Fruit fly (Drosophila melanogaster): ENCODE results near the gene Inx2.
A peak's percentile ranks its signal among the peaks of the same experiment; 100 is the strongest.

The Inx2 gene

dm6 chrX:7013320-7014214 is 15.1 kb downstream of the Inx2 start, which contains the start of the genes CG3032 and CG4593 (continued):
- TF ChIP-seq CG4617 (GFP tag; optimal IDR thresholded peaks at IDR 0.05; ENCODE audit: borderline replicate concordance) (peak; percentile 86), Dad (GFP tag; optimal IDR thresholded peaks at IDR 0.05) (peak; percentile 33), GATAe (GFP tag; conservative IDR thresholded peaks at IDR 0.05) (peak; percentile 73), ind (GFP tag; optimal IDR thresholded peaks at IDR 0.05) (peak; percentile 87), CG10979 (tag; optimal IDR thresholded peaks at IDR 0.05) (peak; percentile 60), CG2712 (tag; optimal IDR thresholded peaks at IDR 0.05) (peak; percentile 82), E2f2 (GFP tag; IDR thresholded peaks at IDR 0.05) (peak; percentile 66), CG8388 (GFP tag; optimal IDR thresholded peaks at IDR 0.05) (peak; percentile 61), Dbx (GFP tag; IDR thresholded peaks at IDR 0.05) (peak; percentile 85), CG11085 (GFP tag; IDR thresholded peaks at IDR 0.05) (peak; percentile 92), CG4404 (GFP tag; IDR thresholded peaks at IDR 0.05) (peak; percentile 76), CG11695 (GFP tag; IDR thresholded peaks at IDR 0.05) (peak; percentile 82; the same call in 2 of the 3 replicates), ase (GFP tag; IDR thresholded peaks at IDR 0.05) (peak; percentile 86), CG6683 (GFP tag; optimal IDR thresholded peaks at IDR 0.05) (peak; percentile 13), CG12219 (GFP tag; optimal IDR thresholded peaks at IDR 0.05) (peak; percentile 48), Antp (GFP tag; optimal IDR thresholded peaks at IDR 0.05) (peak; percentile 69), grn (GFP tag; optimal IDR thresholded peaks at IDR 0.05) (no peak), Scr (GFP tag; IDR thresholded peaks at IDR 0.05; ENCODE audit: partially characterized antibody) (0 out of 2 replicates have a peak, but pooled peaks have one; percentile 17), tap (tag; optimal IDR thresholded peaks at IDR 0.05) (peak; percentile 61), Mrtf (GFP tag; IDR thresholded peaks at IDR 0.05) (peak; percentile 90), Awh (GFP tag; IDR thresholded peaks at IDR 0.05) (peak; percentile 85), CG18764 (GFP tag; optimal IDR thresholded peaks at IDR 0.05) (peak; percentile 59), stwl (tag; optimal IDR thresholded peaks at IDR 0.05) (peak; percentile 41), psq (GFP tag; optimal IDR thresholded peaks at IDR 0.05) (peak; percentile 11), toy (GFP tag; IDR thresholded peaks at IDR 0.05) (no peak), gcm (GFP tag; optimal IDR thresholded peaks at IDR 0.05) (peak; percentile 42), zf30C (GFP tag; optimal IDR thresholded peaks at IDR 0.05) (no peak), bcd (GFP tag; optimal IDR thresholded peaks at IDR 0.05) (peak; percentile 77), Xrp1 (GFP tag; IDR thresholded peaks at IDR 0.05) (peak; percentile 87), CG9215 (GFP tag; IDR thresholded peaks at IDR 0.05) (peak; percentile 83), H15 (GFP tag; IDR thresholded peaks at IDR 0.05) (peak; percentile 84), CG13894 (tag; optimal IDR thresholded peaks at IDR 0.05) (peak; percentile 60), jigr1 (GFP tag; IDR thresholded peaks at IDR 0.05) (peak; percentile 65; the same call in 2 of the 3 replicates), hth (optimal IDR thresholded peaks at IDR 0.05) (no peak), mirr (GFP tag; optimal IDR thresholded peaks at IDR 0.05) (peak; percentile 17), Mad (GFP tag; optimal IDR thresholded peaks at IDR 0.05) (peak; percentile 66), Med (GFP tag) (peak; percentile 95), gsb (GFP tag; IDR thresholded peaks at IDR 0.05) (peak; percentile 87), ham (GFP tag; IDR thresholded peaks at IDR 0.05) (no peak; the same call in 1 of the 2 replicates), B-H2 (GFP tag; optimal IDR thresholded peaks at IDR 0.05) (peak; percentile 37), shn (GFP tag; optimal IDR thresholded peaks at IDR 0.05) (peak; percentile 48), ci (GFP tag; IDR thresholded peaks at IDR 0.05) (peak; percentile 89), CG5180 (GFP tag; optimal IDR thresholded peaks at IDR 0.05) (no peak), CG34224 (GFP tag; IDR thresholded peaks at IDR 0.05; ENCODE audit: partially characterized antibody) (no peak), CG10654 (GFP tag; optimal IDR thresholded peaks at IDR 0.05) (peak; percentile 69), dmrt11E (tag; optimal IDR thresholded peaks at IDR 0.05) (peak; percentile 60), HmgD (GFP tag; optimal IDR thresholded peaks at IDR 0.05) (peak; percentile 25), CG1792 (GFP tag; optimal IDR thresholded peaks at IDR 0.05) (peak; percentile 23), gcm2 (GFP tag; optimal IDR thresholded peaks at IDR 0.05) (peak; percentile 54)
